Fruit fly (Drosophila melanogaster): Measurements from ENCODE around the gene CG33286.

DNA sequence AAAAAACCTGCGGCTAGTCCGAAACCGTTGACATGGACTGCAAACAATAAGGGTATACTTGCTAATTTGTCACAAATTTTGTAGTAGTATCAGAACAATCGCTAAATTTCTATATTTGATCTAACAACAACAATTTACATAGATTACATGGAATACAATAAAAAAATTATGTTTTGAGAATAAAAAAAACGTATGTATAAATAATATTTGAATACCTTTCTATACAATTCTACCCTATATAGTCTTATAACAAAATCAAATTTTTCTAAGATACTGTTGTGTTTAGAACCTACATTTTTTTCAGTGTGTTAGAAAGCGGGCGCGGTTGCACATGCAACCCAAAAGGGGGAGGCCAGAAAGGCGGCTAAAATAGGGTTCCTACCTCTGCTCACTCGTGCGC lies 8.8 kb upstream of the CG33286 start:
- TF ChIP-seq CG12768 (GFP tag; optimal IDR thresholded peaks at IDR 0.05) (no peak), Hr96 (GFP tag; optimal IDR thresholded peaks at IDR 0.05) (no peak), cnc (optimal IDR thresholded peaks at IDR 0.05) (no peak), CG1620 (GFP tag; optimal IDR thresholded peaks at IDR 0.05) (no peak), bab1 (GFP tag; optimal IDR thresholded peaks at IDR 0.05) (no peak), pad (GFP tag; optimal IDR thresholded peaks at IDR 0.05) (no peak), CG14711 (tag; optimal IDR thresholded peaks at IDR 0.05) (no peak), kay (GFP tag; ENCODE audit: borderline replicate concordance) (no peak), Crg-1 (GFP tag; optimal IDR thresholded peaks at IDR 0.05) (no peak)

Data from whole organism, adult.